Fruit fly (Drosophila melanogaster) whole organism, embryonic: Measurements from ENCODE around the gene Polr1C.

Experiments used
- Antp ChIP-seq: fragments of 200-800 bp; sonication (Bioruptor generic); optimal IDR thresholded peaks from 3 replicates; lab custom pipeline; 2016; ENCODE audit warnings: missing biosample characterization, missing genetic modification characterization
- CG10543 ChIP-seq: fragments of 200-800 bp; sonication (Bioruptor generic); optimal IDR thresholded peaks from 3 replicates; lab custom pipeline; 2017; ENCODE audit warnings: missing biosample characterization, mild to moderate bottlenecking, missing genetic modification characterization, moderate library complexity
- CG11093 ChIP-seq: fragments of 200-800 bp; sonication (Bioruptor generic); IDR thresholded peaks from 3 replicates; pipeline ENCODE4 v1.3.6; 2022; ENCODE audit warnings: missing biosample characterization, missing genetic modification characterization
- CG12299 ChIP-seq: fragments of 200-800 bp; sonication (Bioruptor generic); optimal IDR thresholded peaks from 2 replicates; lab custom pipeline; 2018; ENCODE audit warnings: missing biosample characterization, mild to moderate bottlenecking, missing genetic modification characterization
- CG12659 ChIP-seq: fragments of 200-800 bp; sonication (Bioruptor generic); optimal IDR thresholded peaks from 3 replicates; lab custom pipeline; 2017; ENCODE audit warnings: mild to moderate bottlenecking, missing biosample characterization, missing genetic modification reagents, missing genetic modification characterization
- CG13123 ChIP-seq: fragments of 200-800 bp; sonication (Bioruptor generic); optimal IDR thresholded peaks from 2 replicates; lab custom pipeline; 2016; ENCODE audit warnings: missing biosample characterization, missing genetic modification characterization
- CG14441 ChIP-seq: fragments of 200-800 bp; sonication (Bioruptor generic); IDR thresholded peaks from 2 replicates; pipeline ENCODE4 v1.3.6; 2022; ENCODE audit warnings: missing biosample characterization, missing genetic modification characterization
- CG16863 ChIP-seq: fragments of 200-800 bp; sonication (Bioruptor generic); optimal IDR thresholded peaks from 3 replicates; lab custom pipeline; 2016; ENCODE audit warnings: missing biosample characterization, missing genetic modification characterization
- CG2678 ChIP-seq: fragments of 200-800 bp; sonication (Bioruptor generic); optimal IDR thresholded peaks from 3 replicates; lab custom pipeline; 2019; ENCODE audit warnings: missing biosample characterization, mild to moderate bottlenecking, missing genetic modification characterization, moderate library complexity
- CG2889 ChIP-seq: fragments of 200-800 bp; sonication (Bioruptor generic); IDR thresholded peaks from 3 replicates; pipeline ENCODE4 v1.3.6; 2022; ENCODE audit warnings: missing biosample characterization, missing genetic modification characterization
- CG3163 ChIP-seq: fragments of 200-800 bp; sonication (Bioruptor generic); optimal IDR thresholded peaks from 3 replicates; lab custom pipeline; 2016; ENCODE audit warnings: missing biosample characterization, missing genetic modification characterization
- CG3407 ChIP-seq: fragments of 200-800 bp; sonication (Bioruptor generic); optimal IDR thresholded peaks from 2 replicates; lab custom pipeline; 2018; ENCODE audit warnings: missing biosample characterization, mild to moderate bottlenecking, missing genetic modification characterization
- CG34422 ChIP-seq: fragments of 200-800 bp; sonication (Bioruptor generic); IDR thresholded peaks from 3 replicates; pipeline ENCODE4 v1.3.6; 2022; ENCODE audit warnings: missing biosample characterization, missing genetic modification characterization
- CG8290 ChIP-seq, 3 experiments: fragments of 200-800 bp; sonication (Bioruptor generic); optimal IDR thresholded peaks; 2 replicates each; lab custom pipeline; 2016 to 2019; ENCODE audit warnings: missing biosample characterization in 3 of 3, missing genetic modification characterization in 3 of 3, mild to moderate bottlenecking in 2 of 3, moderate library complexity in 1 of 3
- CG8765 ChIP-seq: fragments of 200-800 bp; sonication (Bioruptor generic); IDR thresholded peaks from 2 replicates; pipeline ENCODE4 v1.3.6; 2022; ENCODE audit warnings: missing biosample characterization, missing genetic modification characterization
- Dp ChIP-seq: fragments of 200-800 bp; sonication (Bioruptor generic); optimal IDR thresholded peaks from 2 replicates; lab custom pipeline; 2018; ENCODE audit warnings: missing biosample characterization, mild to moderate bottlenecking, missing genetic modification characterization, moderate library complexity
- Ets65A ChIP-seq: fragments of 200-800 bp; sonication (Bioruptor generic); peaks from one replicate; lab custom pipeline; 2016; ENCODE audit warnings: missing biosample characterization, missing genetic modification characterization
- Fer1 ChIP-seq: fragments of 200-800 bp; sonication (Bioruptor generic); optimal IDR thresholded peaks from 2 replicates; lab custom pipeline; 2017; ENCODE audit warnings: missing biosample characterization, mild to moderate bottlenecking, missing genetic modification characterization
- Hey ChIP-seq: fragments of 200-800 bp; sonication (Bioruptor generic); optimal IDR thresholded peaks from 3 replicates; lab custom pipeline; 2018; ENCODE audit warnings: missing biosample characterization, mild to moderate bottlenecking, missing genetic modification characterization
- Hr3 ChIP-seq: fragments of 200-800 bp; sonication (Bioruptor generic); optimal IDR thresholded peaks from 3 replicates; lab custom pipeline; 2016; ENCODE audit warnings: missing biosample characterization, missing genetic modification characterization
- Jarid2 ChIP-seq: fragments of 200-800 bp; sonication (Bioruptor generic); optimal IDR thresholded peaks from 3 replicates; lab custom pipeline; 2017; ENCODE audit warnings: mild to moderate bottlenecking, missing biosample characterization, missing genetic modification reagents, missing genetic modification characterization
- MESR4 ChIP-seq: fragments of 200-800 bp; sonication (Bioruptor generic); optimal IDR thresholded peaks from 2 replicates; lab custom pipeline; 2018; ENCODE audit warnings: missing biosample characterization, mild to moderate bottlenecking, missing genetic modification characterization, moderate library complexity
- Med ChIP-seq: fragments of 200-800 bp; sonication (Bioruptor generic); peaks from one replicate; lab custom pipeline; 2016; ENCODE audit warnings: missing biosample characterization, missing genetic modification characterization, mild to moderate bottlenecking, inconsistent platforms, moderate library complexity
- NC2α ChIP-seq: fragments of 200-800 bp; sonication (Bioruptor generic); optimal IDR thresholded peaks from 2 replicates; lab custom pipeline; 2016; ENCODE audit warnings: missing biosample characterization, missing genetic modification characterization
- Pdp1 ChIP-seq, 2 experiments: fragments of 200-800 bp; sonication (Bioruptor generic); optimal IDR thresholded peaks; 3 replicates each; lab custom pipeline; 2016; ENCODE audit warnings: missing biosample characterization in 2 of 2, missing genetic modification characterization in 2 of 2, mild to moderate bottlenecking in 1 of 2, moderate library complexity in 1 of 2
- Rfx ChIP-seq: fragments of 200-800 bp; sonication (Bioruptor generic); IDR thresholded peaks from 2 replicates; pipeline ENCODE4 v1.3.6; 2022; ENCODE audit warnings: missing biosample characterization, missing genetic modification characterization
- Sin3A ChIP-seq: fragments of >200 bp; optimal IDR thresholded peaks from 2 replicates; lab custom pipeline; 2018
- Spps ChIP-seq: fragments of 200-800 bp; sonication (Bioruptor generic); optimal IDR thresholded peaks from 2 replicates; lab custom pipeline; 2018; ENCODE audit warnings: missing biosample characterization, mild to moderate bottlenecking, missing genetic modification characterization
- Stat92E ChIP-seq, 3 experiments: fragments of >200 bp in 2 of 3; fragments of 200-800 bp in 1 of 3; sonication (Bioruptor generic) in 1 of 3; optimal IDR thresholded peaks; 2 replicates each; lab custom pipeline; 2017 to 2019; ENCODE audit warnings: missing biosample characterization in 3 of 3, missing genetic modification characterization in 3 of 3, mild to moderate bottlenecking in 1 of 3, moderate library complexity in 1 of 3
- amos ChIP-seq: fragments of 200-800 bp; sonication (Bioruptor generic); IDR thresholded peaks from 2 replicates; pipeline ENCODE4 v1.3.6; 2022; ENCODE audit warnings: missing biosample characterization, missing genetic modification characterization; ENCODE audit not compliant: partially characterized antibody
- btn ChIP-seq: fragments of 200-800 bp; sonication (Bioruptor generic); optimal IDR thresholded peaks from 2 replicates; lab custom pipeline; 2016; ENCODE audit warnings: missing biosample characterization, missing genetic modification characterization
- chinmo ChIP-seq: fragments of 200-800 bp; sonication (Bioruptor generic); IDR thresholded peaks from 4 replicates; pipeline ENCODE4 v1.3.6; 2022; ENCODE audit warnings: missing biosample characterization, missing genetic modification characterization; ENCODE audit not compliant: partially characterized antibody
- da ChIP-seq: fragments of 200-800 bp; sonication (Bioruptor generic); optimal IDR thresholded peaks from 2 replicates; lab custom pipeline; 2016; ENCODE audit warnings: missing biosample characterization, missing genetic modification characterization
- dm ChIP-seq: fragments of 200-800 bp; sonication (Bioruptor generic); optimal IDR thresholded peaks from 3 replicates; lab custom pipeline; 2016; ENCODE audit warnings: missing biosample characterization, missing genetic modification characterization
- ham ChIP-seq: fragments of 200-800 bp; sonication (Bioruptor generic); IDR thresholded peaks from 2 replicates; pipeline ENCODE4 v1.3.6; 2022; ENCODE audit warnings: missing biosample characterization, missing genetic modification characterization
- ken ChIP-seq: fragments of 200-800 bp; sonication (Bioruptor generic); IDR thresholded peaks from 3 replicates; pipeline ENCODE4 v1.3.6; 2022; ENCODE audit warnings: missing biosample characterization, missing genetic modification characterization
- lov ChIP-seq, 2 experiments: fragments of 200-800 bp in 1 of 2; fragments of >200 bp in 1 of 2; sonication (Bioruptor generic) in 1 of 2; IDR thresholded peaks in 1 of 2; optimal IDR thresholded peaks in 1 of 2; 2 replicates in 1 of 2; 3 replicates in 1 of 2; pipeline versions ENCODE4 v1.3.6 to Lab custom; 2017 to 2022; ENCODE audit warnings: missing biosample characterization in 1 of 2, missing genetic modification characterization in 1 of 2
- onecut ChIP-seq: fragments of 200-800 bp; sonication (Bioruptor generic); IDR thresholded peaks from 2 replicates; pipeline ENCODE4 v1.3.6; 2022; ENCODE audit warnings: missing biosample characterization, missing genetic modification characterization
- p53 ChIP-seq: fragments of 200-800 bp; sonication (Bioruptor generic); optimal IDR thresholded peaks from 2 replicates; lab custom pipeline; 2016; ENCODE audit warnings: missing biosample characterization, missing genetic modification characterization
- scrt ChIP-seq: fragments of 200-800 bp; sonication (Bioruptor generic); optimal IDR thresholded peaks from 2 replicates; lab custom pipeline; 2018; ENCODE audit warnings: missing biosample characterization, mild to moderate bottlenecking, missing genetic modification characterization, moderate library complexity
- sd ChIP-seq: fragments of 200-800 bp; sonication (Bioruptor generic); optimal IDR thresholded peaks from 3 replicates; lab custom pipeline; 2018; ENCODE audit warnings: missing biosample characterization, mild to moderate bottlenecking, missing genetic modification characterization, moderate library complexity
- sens ChIP-seq: fragments of 200-800 bp; sonication (Bioruptor generic); peaks from one replicate; lab custom pipeline; 2016; ENCODE audit warnings: missing biosample characterization, missing genetic modification characterization
- slp2 ChIP-seq: fragments of 200-800 bp; sonication (Bioruptor generic); optimal IDR thresholded peaks from 2 replicates; lab custom pipeline; 2016; ENCODE audit warnings: missing biosample characterization, missing genetic modification characterization
- usp ChIP-seq: fragments of >200 bp; optimal IDR thresholded peaks from 2 replicates; lab custom pipeline; 2017; ENCODE audit warnings: missing biosample characterization, missing genetic modification characterization
- vfl ChIP-seq: fragments of 200-800 bp; sonication (Bioruptor generic); optimal IDR thresholded peaks from 2 replicates; lab custom pipeline; 2016; ENCODE audit warnings: missing biosample characterization, missing genetic modification characterization
- yki ChIP-seq: fragments of >200 bp; optimal IDR thresholded peaks from 3 replicates; lab custom pipeline; 2018

The Polr1C gene

DNA sequence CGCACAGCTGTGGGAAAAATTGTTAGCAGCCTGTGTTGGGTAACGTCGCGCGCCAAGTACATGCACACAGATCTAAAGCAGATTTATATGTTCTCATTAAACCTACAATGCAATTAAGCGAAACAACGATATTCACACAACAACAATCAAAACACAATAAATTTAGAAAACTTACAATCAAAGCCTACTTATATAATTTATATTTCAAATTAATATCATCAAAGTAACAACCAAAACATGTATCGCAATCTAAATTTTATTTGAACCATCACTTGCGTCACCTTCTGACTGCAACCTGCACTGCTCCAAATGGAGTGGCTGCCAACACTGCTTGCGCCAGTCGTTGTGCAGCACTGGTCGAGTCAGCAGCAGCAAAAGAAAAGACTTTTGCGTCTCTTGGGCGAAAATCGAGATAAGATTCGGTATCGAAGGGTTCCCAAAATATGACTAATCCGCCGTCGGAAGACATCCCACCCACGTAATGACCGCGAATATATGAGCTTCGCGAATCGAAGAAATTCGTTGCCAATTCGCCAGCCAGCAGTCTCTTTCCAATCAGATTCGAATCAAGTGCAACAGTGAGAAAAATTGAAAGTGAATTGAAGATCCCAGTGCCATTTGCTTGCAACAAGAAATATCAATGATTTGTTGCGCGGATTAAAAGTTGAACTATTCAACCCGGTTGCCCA, 12.6 kb downstream of the Polr1C start, which contains the start of the genes CG8892 and CG34126 (continued):
- TF ChIP-seq CG13123 (GFP tag; lab: Kevin White, UChicago), result peak; percentile 95
- TF ChIP-seq CG8290 (GFP tag; optimal IDR thresholded peaks at IDR 0.05; lab: Kevin White, UChicago), result peak; percentile 98
- TF ChIP-seq CG8290 (tag; optimal IDR thresholded peaks at IDR 0.05; lab: Kevin White, UChicago), result peak; percentile 91 to 94
- TF ChIP-seq Stat92E (GFP tag; optimal IDR thresholded peaks at IDR 0.05; lab: Kevin White, UChicago), result peak in 1 of 3 experiments; percentile 76
- TF ChIP-seq Jarid2 (GFP tag; lab: Kevin White, UChicago), result peak; percentile 88
- TF ChIP-seq Hey, result peak; percentile 87
- TF ChIP-seq Fer1 (GFP tag; lab: Kevin White, UChicago), result peak; percentile 97
- peak; percentile 94 for TF ChIP-seq CG8765 (GFP tag; lab: Robert Waterston, UW)
- TF ChIP-seq Spps, result peak; percentile 91
- peak; percentile 96 for TF ChIP-seq CG34422
- peak; percentile 97 for TF ChIP-seq vfl (GFP tag; lab: Kevin White, UChicago)
- TF ChIP-seq CG11093, result peak; percentile 96
- TF ChIP-seq CG2889 (GFP tag; lab: Robert Waterston, UW), result peak; percentile 95
- no peak for TF ChIP-seq usp (GFP tag; lab: Kevin White, UChicago)
- peak; percentile 96 for TF ChIP-seq slp2 (GFP tag; lab: Kevin White, UChicago)
- peak; percentile 99 for TF ChIP-seq CG12659 (GFP tag; lab: Kevin White, UChicago)
- peak; percentile 98 for TF ChIP-seq ken (GFP tag; lab: Robert Waterston, UW)
- TF ChIP-seq ham (GFP tag; lab: Robert Waterston, UW), result peak; percentile 87
- TF ChIP-seq amos (GFP tag; lab: Robert Waterston, UW), result peak; percentile 48; the same call in 1 of the 2 replicates
- peak; percentile 98 for TF ChIP-seq Rfx
- TF ChIP-seq yki (lab: Kevin White, UChicago), result no peak
- TF ChIP-seq NC2α (GFP tag; lab: Kevin White, UChicago), result peak; percentile 80

DNA sequence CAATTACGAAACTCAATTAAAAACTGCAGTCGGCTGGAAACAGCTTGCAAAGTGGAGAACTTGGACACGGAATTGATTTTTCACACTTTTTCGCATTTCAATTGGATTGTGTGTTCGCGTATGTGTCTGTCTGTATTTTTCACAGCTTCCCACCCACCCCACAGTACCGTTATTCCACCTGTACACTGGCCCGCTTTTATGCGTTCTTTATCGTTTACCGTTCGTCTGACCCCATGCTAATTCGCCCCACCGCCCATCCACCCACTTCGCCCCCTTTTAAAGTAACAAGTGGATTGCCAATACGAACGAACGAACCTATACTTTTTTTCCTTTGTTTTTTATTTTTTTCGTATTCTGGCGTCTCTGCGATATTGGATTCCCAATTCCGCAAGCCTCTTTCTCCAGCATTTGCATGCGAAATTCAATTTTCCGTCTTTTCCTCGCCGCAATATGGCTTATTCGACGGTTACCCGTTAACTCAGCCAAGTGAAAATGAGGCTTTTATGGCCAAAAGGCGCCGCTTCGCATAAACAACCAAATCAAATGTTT, 13.4 kb downstream of the Polr1C start:
- peak; percentile 78 for TF ChIP-seq Med (GFP tag; lab: Kevin White, UChicago)
- no peak for TF ChIP-seq lov (optimal IDR thresholded peaks at IDR 0.05; lab: Kevin White, UChicago)
- 0 out of 3 replicates have a peak, but pooled peaks have one; percentile 42 for TF ChIP-seq lov (GFP tag; IDR thresholded peaks at IDR 0.05; lab: Robert Waterston, UW)
- no peak for TF ChIP-seq MESR4 (GFP tag; lab: Kevin White, UChicago)
- TF ChIP-seq sens, result peak; percentile 61
- peak; percentile 58 for TF ChIP-seq scrt (GFP tag; lab: Kevin White, UChicago)
- TF ChIP-seq onecut, result peak; percentile 60
- TF ChIP-seq CG16863 (GFP tag; lab: Kevin White, UChicago), result no peak
- TF ChIP-seq Ets65A, result peak; percentile 88

DNA sequence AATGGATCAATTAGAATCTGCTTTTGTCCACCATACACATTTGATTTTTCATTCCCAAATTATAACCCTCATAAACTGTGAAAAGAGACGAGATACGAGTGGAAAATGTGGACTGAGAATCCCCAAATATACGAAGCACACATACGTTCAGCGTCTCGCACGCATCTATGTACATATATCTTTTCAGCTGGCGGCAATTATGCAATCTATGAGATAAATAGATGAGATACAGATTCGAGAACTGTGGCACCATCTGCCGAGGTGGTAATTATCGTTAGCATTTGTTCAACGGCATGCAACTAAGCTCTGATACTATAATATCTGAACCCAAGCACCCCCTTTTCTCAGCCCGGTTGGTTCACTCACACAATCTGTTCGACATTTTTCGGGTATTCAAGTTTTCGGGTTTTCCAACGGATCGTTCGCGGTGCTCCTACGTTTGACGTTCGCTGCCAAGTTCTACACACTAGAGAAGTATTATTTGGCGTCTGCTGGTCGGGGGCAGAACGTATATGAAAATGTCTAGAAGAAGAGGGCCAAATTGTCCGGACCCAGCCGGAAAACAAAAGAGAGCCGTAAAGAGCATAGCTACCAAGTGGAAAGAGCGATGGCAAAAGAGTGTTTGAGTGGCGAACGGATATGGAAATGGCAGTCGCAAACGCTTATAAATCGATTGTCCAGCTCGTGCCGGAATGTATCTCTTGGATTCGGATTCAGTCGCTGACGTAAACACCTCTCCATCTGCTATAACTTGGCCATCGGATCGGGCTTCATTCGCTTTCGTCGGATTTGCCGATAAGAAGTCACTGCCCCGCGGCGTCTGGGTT, 26.4 kb downstream of the Polr1C start:
- TF ChIP-seq chinmo (GFP tag; lab: Robert Waterston, UW) (0 out of 4 replicates have a peak, but pooled peaks have one; percentile 28), Hr3 (GFP tag; lab: Kevin White, UChicago) (no peak), Dp (GFP tag; lab: Kevin White, UChicago) (no peak), Pdp1 (GFP tag; optimal IDR thresholded peaks at IDR 0.05; lab: Kevin White, UChicago) (peak in 1 of 2 experiments; percentile 95), dm (no peak), sd (tag; lab: Kevin White, UChicago) (peak; percentile 86), CG3163 (peak; percentile 93), CG2678 (tag; lab: Kevin White, UChicago) (no peak), Sin3A (lab: Kevin White, UChicago) (no peak), CG3407 (GFP tag; lab: Kevin White, UChicago) (no peak), btn (GFP tag; lab: Kevin White, UChicago) (no peak), Antp (GFP tag; lab: Kevin White, UChicago) (no peak), CG14441 (GFP tag; lab: Robert Waterston, UW) (no peak), p53 (no peak), CG12299 (no peak), CG10543 (GFP tag; lab: Kevin White, UChicago) (peak; percentile 33), da (GFP tag; lab: Kevin White, UChicago) (no peak)
